Worm (Caenorhabditis elegans) whole organism, early embryonic: ENCODE measurements around the gene pals-40.

Experiments
- F13C5.2 ChIP-seq: sonication (generic microtip); optimal IDR thresholded peaks from 2 replicates; lab custom pipeline; 2017; ENCODE audit warnings: mild to moderate bottlenecking, missing genetic modification characterization, inconsistent platforms, missing compliant biosample characterization
- aly-1 ChIP-seq: sonication (generic microtip); optimal IDR thresholded peaks from 2 replicates; lab custom pipeline; 2016; ENCODE audit warnings: missing genetic modification characterization, missing compliant biosample characterization
- ama-1 ChIP-seq: fragments of 150-350 bp; optimal IDR thresholded peaks from 2 replicates; lab custom pipeline; 2014
- hnd-1 ChIP-seq: sonication (generic microtip); optimal IDR thresholded peaks from 2 replicates; lab custom pipeline; 2016; ENCODE audit warnings: missing genetic modification characterization, missing compliant biosample characterization
- pes-1 ChIP-seq: fragments of 200-800 bp; sonication (Bioruptor generic); IDR thresholded peaks from 2 replicates; pipeline ENCODE4 v1.3.6; 2022; ENCODE audit warnings: missing genetic modification reagents, missing genetic modification characterization, missing compliant biosample characterization
- sea-1 ChIP-seq: fragments of 200-800 bp; sonication (Bioruptor generic); conservative IDR thresholded peaks from 2 replicates; pipeline ENCODE4 v1.3.6; 2022; ENCODE audit warnings: missing genetic modification characterization, missing compliant biosample characterization

- TF ChIP-seq sea-1 (no peak), ama-1 (no peak), pes-1 (GFP tag; lab: Robert Waterston, UW) (no peak), hnd-1 (tag; lab: Kevin White, UChicago) (no peak), F13C5.2 (tag; lab: Kevin White, UChicago) (no peak), aly-1 (tag; lab: Kevin White, UChicago) (no peak)
Measured at ce11 chrIII:1391752-1392151, 13.9 kb upstream of the pals-40 start, which contains the start of gene pals-17.
